Worm (Caenorhabditis elegans) whole organism, young adult: ENCODE measurements around the gene clec-143.

Experiments used
- B0035.1 ChIP-seq: sonication (generic microtip); optimal IDR thresholded peaks from 2 replicates; lab custom pipeline; 2016; ENCODE audit warnings: missing genetic modification characterization, mild to moderate bottlenecking, missing compliant biosample characterization, missing genotype, missing genetic modification reagents
- C17E4.6 ChIP-seq: fragments of 200-800 bp; sonication (Bioruptor generic); IDR thresholded peaks from 2 replicates; pipeline ENCODE4 v1.3.6; 2022; ENCODE audit warnings: missing genetic modification reagents, missing genetic modification characterization, missing compliant biosample characterization
- F10E7.11 ChIP-seq: sonication (generic microtip); optimal IDR thresholded peaks from 2 replicates; lab custom pipeline; 2017; ENCODE audit warnings: mild to moderate bottlenecking, missing genetic modification characterization, moderate library complexity, missing compliant biosample characterization
- F22D6.2 ChIP-seq: sonication (generic microtip); optimal IDR thresholded peaks from 2 replicates; lab custom pipeline; 2016; ENCODE audit warnings: mild to moderate bottlenecking, missing genetic modification characterization, missing compliant biosample characterization
- F33H1.4 ChIP-seq: fragments of 200-800 bp; sonication (Bioruptor generic); IDR thresholded peaks from 2 replicates; pipeline ENCODE4 v1.3.6; 2022; ENCODE audit warnings: missing genetic modification reagents, missing genetic modification characterization, missing compliant biosample characterization
- F37B4.10 ChIP-seq: fragments of 200-800 bp; sonication (Bioruptor generic); IDR thresholded peaks from 2 replicates; pipeline ENCODE4 v1.3.6; 2022; ENCODE audit warnings: missing genetic modification characterization, missing compliant biosample characterization
- F49E8.2 ChIP-seq: sonication (generic microtip); optimal IDR thresholded peaks from 3 replicates; lab custom pipeline; 2017; ENCODE audit warnings: missing genetic modification characterization, mild to moderate bottlenecking, missing compliant biosample characterization, antibody characterized with exemption, moderate library complexity; ENCODE audit not compliant: insufficient read depth
- F52B5.7 ChIP-seq: sonication (generic microtip); optimal IDR thresholded peaks from 2 replicates; lab custom pipeline; 2016; ENCODE audit warnings: mild to moderate bottlenecking, missing genetic modification characterization, missing compliant biosample characterization
- T07F8.4 ChIP-seq: sonication (generic microtip); optimal IDR thresholded peaks from 2 replicates; lab custom pipeline; 2016; ENCODE audit warnings: mild to moderate bottlenecking, missing genetic modification characterization, moderate library complexity, missing compliant biosample characterization
- T26A5.8 ChIP-seq: sonication (generic microtip); optimal IDR thresholded peaks from 2 replicates; lab custom pipeline; 2016; ENCODE audit warnings: missing genetic modification characterization, missing compliant biosample characterization
- Y53F4B.3 ChIP-seq: fragments of 200-800 bp; sonication (Bioruptor generic); IDR thresholded peaks from 2 replicates; pipeline ENCODE4 v1.3.6; 2022; ENCODE audit warnings: missing genetic modification reagents, missing genetic modification characterization, missing compliant biosample characterization
- Y79H2A.3 ChIP-seq: fragments of 200-800 bp; sonication (Bioruptor generic); conservative IDR thresholded peaks from 2 replicates; pipeline ENCODE4 v1.3.6; 2022; ENCODE audit warnings: missing genetic modification reagents, missing genetic modification characterization, missing compliant biosample characterization
- ZK185.1 ChIP-seq: sonication (generic microtip); optimal IDR thresholded peaks from 2 replicates; lab custom pipeline; 2016; ENCODE audit warnings: mild to moderate bottlenecking, missing genetic modification characterization, missing compliant biosample characterization; ENCODE audit not compliant: poor library complexity, severe bottlenecking
- akir-1 ChIP-seq: fragments of 200-800 bp; sonication (Bioruptor generic); optimal IDR thresholded peaks from 2 replicates; lab custom pipeline; 2018; ENCODE audit warnings: mild to moderate bottlenecking, missing genetic modification characterization, moderate library complexity, missing compliant biosample characterization
- aptf-3 ChIP-seq: fragments of 200-800 bp; sonication (Bioruptor generic); IDR thresholded peaks from 2 replicates; pipeline ENCODE4 v1.3.6; 2022; ENCODE audit warnings: missing genetic modification characterization, missing compliant biosample characterization
- attf-3 ChIP-seq: fragments of 200-800 bp; sonication (Bioruptor generic); conservative IDR thresholded peaks from 2 replicates; pipeline ENCODE4 v1.3.6; 2022; ENCODE audit warnings: missing genetic modification reagents, missing genetic modification characterization, missing compliant biosample characterization
- bed-1 ChIP-seq: fragments of 200-800 bp; sonication (Bioruptor generic); IDR thresholded peaks from 2 replicates; pipeline ENCODE4 v1.3.6; 2022; ENCODE audit warnings: missing genetic modification reagents, missing genetic modification characterization, missing compliant biosample characterization
- ccch-3 ChIP-seq: fragments of 200-800 bp; sonication (Bioruptor generic); optimal IDR thresholded peaks from 2 replicates; lab custom pipeline; 2018; ENCODE audit warnings: mild to moderate bottlenecking, missing genetic modification characterization, missing compliant biosample characterization
- ceh-100 ChIP-seq: fragments of 200-800 bp; sonication (Bioruptor generic); IDR thresholded peaks from 2 replicates; pipeline ENCODE4 v1.3.6; 2022; ENCODE audit warnings: missing genetic modification reagents, missing genetic modification characterization, missing compliant biosample characterization
- ceh-58 ChIP-seq: fragments of 200-800 bp; sonication (Bioruptor generic); IDR thresholded peaks from 2 replicates; pipeline ENCODE4 v1.3.6; 2022; ENCODE audit warnings: missing genetic modification characterization, missing compliant biosample characterization
- die-1 ChIP-seq: sonication (generic microtip); optimal IDR thresholded peaks from 2 replicates; lab custom pipeline; 2016; ENCODE audit warnings: missing genotype, mild to moderate bottlenecking, missing genetic modification characterization, missing compliant biosample characterization
- dox-1 ChIP-seq: fragments of 200-800 bp; sonication (Bioruptor generic); IDR thresholded peaks from 2 replicates; pipeline ENCODE4 v1.3.6; 2022; ENCODE audit warnings: missing genetic modification reagents, missing genetic modification characterization, missing compliant biosample characterization
- dpff-1 ChIP-seq: sonication (generic microtip); optimal IDR thresholded peaks from 2 replicates; lab custom pipeline; 2017; ENCODE audit warnings: mild to moderate bottlenecking, missing genetic modification characterization, missing compliant biosample characterization
- egrh-3 ChIP-seq: fragments of 200-800 bp; sonication (Bioruptor generic); IDR thresholded peaks from 2 replicates; pipeline ENCODE4 v1.3.6; 2022; ENCODE audit warnings: missing genetic modification reagents, missing genetic modification characterization, missing compliant biosample characterization
- ekl-4 ChIP-seq: fragments of 200-800 bp; sonication (Bioruptor generic); IDR thresholded peaks from 2 replicates; pipeline ENCODE4 v1.3.6; 2022; ENCODE audit warnings: missing genetic modification reagents, missing genetic modification characterization, missing compliant biosample characterization
- fkh-3 ChIP-seq: sonication (generic microtip); optimal IDR thresholded peaks from 2 replicates; lab custom pipeline; 2016; ENCODE audit warnings: mild to moderate bottlenecking, missing genetic modification characterization, missing compliant biosample characterization
- him-1 ChIP-seq: sonication (generic microtip); optimal IDR thresholded peaks from 2 replicates; lab custom pipeline; 2016; ENCODE audit warnings: missing genotype, missing genetic modification reagents, missing genetic modification characterization, missing compliant biosample characterization
- hlh-26 ChIP-seq: fragments of 200-800 bp; sonication (Bioruptor generic); conservative IDR thresholded peaks from 2 replicates; pipeline ENCODE4 v1.3.6; 2022; ENCODE audit warnings: missing genetic modification reagents, missing genetic modification characterization, missing compliant biosample characterization
- hmg-1.2 ChIP-seq: fragments of 200-800 bp; sonication (Bioruptor generic); IDR thresholded peaks from 2 replicates; pipeline ENCODE4 v1.3.6; 2022; ENCODE audit warnings: missing genetic modification reagents, missing genetic modification characterization, missing compliant biosample characterization
- hmg-20 ChIP-seq: fragments of 200-800 bp; sonication (Bioruptor generic); IDR thresholded peaks from 2 replicates; pipeline ENCODE4 v1.3.6; 2022; ENCODE audit warnings: missing genetic modification reagents, missing genetic modification characterization, missing compliant biosample characterization
- hsf-1 ChIP-seq: fragments of 200-800 bp; sonication (Bioruptor generic); IDR thresholded peaks from 2 replicates; pipeline ENCODE4 v1.3.6; 2022; ENCODE audit warnings: missing genetic modification reagents, missing genetic modification characterization, missing compliant biosample characterization
- lin-26 ChIP-seq: fragments of 200-800 bp; sonication (Bioruptor generic); IDR thresholded peaks from 2 replicates; pipeline ENCODE4 v1.3.6; 2022; ENCODE audit warnings: missing genetic modification reagents, missing genetic modification characterization, missing compliant biosample characterization
- lin-40 ChIP-seq: sonication (generic microtip); optimal IDR thresholded peaks from 2 replicates; lab custom pipeline; 2016; ENCODE audit warnings: missing genetic modification characterization, mild to moderate bottlenecking, missing compliant biosample characterization, missing genotype, missing genetic modification reagents
- madf-3 ChIP-seq: fragments of 200-800 bp; sonication (Bioruptor generic); IDR thresholded peaks from 2 replicates; pipeline ENCODE4 v1.3.6; 2022; ENCODE audit warnings: missing genetic modification reagents, missing genetic modification characterization, missing compliant biosample characterization
- madf-8 ChIP-seq: fragments of 200-800 bp; sonication (Bioruptor generic); conservative IDR thresholded peaks from 2 replicates; pipeline ENCODE4 v1.3.6; 2022; ENCODE audit warnings: missing genetic modification reagents, missing genetic modification characterization, missing compliant biosample characterization
- nhr-179 ChIP-seq: sonication (generic microtip); optimal IDR thresholded peaks from 2 replicates; lab custom pipeline; 2016; ENCODE audit warnings: mild to moderate bottlenecking, missing genetic modification characterization, missing compliant biosample characterization
- nhr-80 ChIP-seq: sonication (generic microtip); optimal IDR thresholded peaks from 2 replicates; lab custom pipeline; 2016; ENCODE audit warnings: missing genetic modification characterization, missing compliant biosample characterization
- pha-4 ChIP-seq: fragments of 150-350 bp; sonication (generic microtip); optimal IDR thresholded peaks from 2 replicates; lab custom pipeline; 2014; ENCODE audit warnings: missing biosample characterization, missing genetic modification reagents, missing genetic modification characterization
- rec-8 ChIP-seq, 2 experiments: sonication (generic microtip); optimal IDR thresholded peaks; 2 replicates each; lab custom pipeline; 2016; ENCODE audit warnings: mild to moderate bottlenecking in 2 of 2, missing genetic modification characterization in 2 of 2, missing genetic modification reagents in 2 of 2, missing genotype in 2 of 2, missing biosample characterization in 1 of 2, missing compliant biosample characterization in 1 of 2, moderate library complexity in 1 of 2
- repo-1 ChIP-seq: sonication (generic microtip); optimal IDR thresholded peaks from 2 replicates; lab custom pipeline; 2017; ENCODE audit warnings: mild to moderate bottlenecking, missing genetic modification characterization, missing compliant biosample characterization
- sea-2 ChIP-seq: fragments of 200-800 bp; sonication (Bioruptor generic); IDR thresholded peaks from 2 replicates; pipeline ENCODE4 v1.3.6; 2022; ENCODE audit warnings: missing genetic modification characterization, missing compliant biosample characterization
- tbx-9 ChIP-seq: sonication (generic microtip); optimal IDR thresholded peaks from 2 replicates; lab custom pipeline; 2016; ENCODE audit warnings: borderline replicate concordance, missing genetic modification characterization, inconsistent platforms, missing compliant biosample characterization
- unc-62 ChIP-seq: fragments of 150-350 bp; optimal IDR thresholded peaks from 2 replicates; lab custom pipeline; 2014; ENCODE audit warnings: missing biosample characterization, missing genetic modification reagents, missing genetic modification characterization
- xnd-1 ChIP-seq: sonication (generic microtip); optimal IDR thresholded peaks from 2 replicates; lab custom pipeline; 2016; ENCODE audit warnings: missing genotype, missing genetic modification reagents, missing genetic modification characterization, missing compliant biosample characterization
- zfh-2 ChIP-seq: fragments of 200-800 bp; sonication (Bioruptor generic); conservative IDR thresholded peaks from 2 replicates; pipeline ENCODE4 v1.3.6; 2022; ENCODE audit warnings: missing genetic modification reagents, missing genetic modification characterization, missing compliant biosample characterization
- ztf-22 ChIP-seq: fragments of 200-800 bp; sonication (Bioruptor generic); optimal IDR thresholded peaks from 2 replicates; lab custom pipeline; 2018; ENCODE audit warnings: mild to moderate bottlenecking, missing genetic modification characterization, moderate library complexity, missing compliant biosample characterization
- ztf-25 ChIP-seq: fragments of 200-800 bp; sonication (Bioruptor generic); IDR thresholded peaks from 2 replicates; pipeline ENCODE4 v1.3.6; 2022; ENCODE audit warnings: missing genetic modification reagents, missing genetic modification characterization, missing compliant biosample characterization
- ztf-26 ChIP-seq: sonication (generic microtip); optimal IDR thresholded peaks from 2 replicates; lab custom pipeline; 2017; ENCODE audit warnings: missing genetic modification characterization, missing compliant biosample characterization
- ztf-6 ChIP-seq: fragments of 200-800 bp; sonication (Bioruptor generic); IDR thresholded peaks from 2 replicates; pipeline ENCODE4 v1.3.6; 2022; ENCODE audit warnings: missing genetic modification reagents, missing genetic modification characterization, missing compliant biosample characterization

clec-143 gene

DNA sequence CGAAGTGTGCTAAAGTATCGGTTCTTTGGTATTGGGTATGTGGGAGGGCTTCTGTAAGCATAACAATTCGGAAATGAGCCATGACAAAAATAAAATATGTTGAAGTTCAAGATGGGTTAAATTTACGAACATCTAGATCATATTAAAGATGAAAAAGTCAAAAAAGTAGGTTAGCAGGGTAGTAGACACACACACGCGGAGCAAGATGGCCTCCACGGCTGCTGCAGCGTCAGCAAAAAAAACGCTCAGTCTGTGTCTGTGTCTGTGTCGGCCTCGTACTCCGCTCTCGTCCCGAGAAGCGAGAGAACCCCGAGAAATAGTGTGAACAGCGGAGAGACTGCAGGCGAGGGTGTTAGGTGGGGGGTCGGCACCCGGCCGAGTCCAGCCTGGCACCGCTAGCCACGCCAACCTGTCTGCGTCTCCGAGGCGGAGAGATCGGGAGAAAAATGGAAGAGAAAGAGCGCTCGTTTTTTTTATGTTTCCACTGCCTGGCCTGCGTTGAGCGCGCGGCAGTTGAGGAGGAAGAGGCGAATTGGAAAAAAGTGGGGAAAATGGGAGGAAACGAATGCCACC is 32.5 kb upstream of the clec-143 start, which contains the start of gene myrf-1 (continued):
- TF ChIP-seq T26A5.8 (tag; lab: Kevin White, UChicago), result no peak
- no peak for TF ChIP-seq pha-4 (tag; lab: Kevin White, UChicago)
- no peak for TF ChIP-seq ztf-22
- TF ChIP-seq ZK185.1, result peak; percentile 39
- TF ChIP-seq aptf-3 (GFP tag; lab: Robert Waterston, UW), result no peak
- TF ChIP-seq ekl-4, result peak; percentile 54; the same call in 1 of the 2 replicates
- no peak for TF ChIP-seq F49E8.2
- TF ChIP-seq F37B4.10, result no peak
- no peak for TF ChIP-seq ceh-58 (GFP tag; lab: Robert Waterston, UW)
- TF ChIP-seq F52B5.7 (tag; lab: Kevin White, UChicago), result no peak
- TF ChIP-seq hsf-1 (GFP tag; lab: Robert Waterston, UW), result no peak
- no peak for TF ChIP-seq B0035.1 (tag; lab: Kevin White, UChicago)
- TF ChIP-seq dox-1, result peak; percentile 90
- TF ChIP-seq attf-3 (GFP tag; lab: Robert Waterston, UW), result 0 out of 2 replicates have a peak, but pooled peaks have one; percentile 17
- peak; percentile 62 for TF ChIP-seq die-1 (tag; lab: Kevin White, UChicago)
- no peak for TF ChIP-seq nhr-179
- TF ChIP-seq lin-26 (GFP tag; lab: Robert Waterston, UW), result peak; percentile 79
- TF ChIP-seq hmg-1.2 (GFP tag; lab: Robert Waterston, UW), result peak; percentile 91
- TF ChIP-seq fkh-3, result no peak
- peak; percentile 40 for TF ChIP-seq hmg-20 (GFP tag; lab: Robert Waterston, UW)
- TF ChIP-seq ceh-100 (GFP tag; lab: Robert Waterston, UW), result no peak
- TF ChIP-seq zfh-2 (GFP tag; lab: Robert Waterston, UW), result peak; percentile 100
- TF ChIP-seq bed-1, result no peak
- no peak for TF ChIP-seq F10E7.11 (tag; lab: Kevin White, UChicago)
- peak; percentile 97 for TF ChIP-seq egrh-3 (GFP tag; lab: Robert Waterston, UW)
- TF ChIP-seq akir-1, result peak; percentile 21
- TF ChIP-seq xnd-1, result no peak
- no peak for TF ChIP-seq him-1
- peak; percentile 47 for TF ChIP-seq repo-1 (tag; lab: Kevin White, UChicago)
- no peak for TF ChIP-seq T07F8.4 (tag; lab: Kevin White, UChicago)
- TF ChIP-seq nhr-80 (tag; lab: Kevin White, UChicago), result peak; percentile 91
- TF ChIP-seq C17E4.6 (GFP tag; lab: Robert Waterston, UW), result no peak
- TF ChIP-seq tbx-9, result no peak
- peak; percentile 33 for TF ChIP-seq ztf-26 (tag; lab: Kevin White, UChicago)
- TF ChIP-seq dpff-1 (tag; lab: Kevin White, UChicago), result no peak
- no peak for TF ChIP-seq F33H1.4 (GFP tag; lab: Robert Waterston, UW)
- TF ChIP-seq Y53F4B.3, result no peak
- TF ChIP-seq F22D6.2, result no peak
- no peak for TF ChIP-seq unc-62 (GFP tag; lab: Kevin White, UChicago)
- TF ChIP-seq ztf-25 (GFP tag; lab: Robert Waterston, UW), result no peak
- no peak for TF ChIP-seq hlh-26
- no peak for TF ChIP-seq madf-8 (GFP tag; lab: Robert Waterston, UW)
- no peak for TF ChIP-seq sea-2 (GFP tag; lab: Robert Waterston, UW)
- no peak for TF ChIP-seq rec-8 (tag; optimal IDR thresholded peaks at IDR 0.05; lab: Kevin White, UChicago)
- no peak for TF ChIP-seq Y79H2A.3 (GFP tag; lab: Robert Waterston, UW)
- no peak; the same call in 1 of the 2 replicates for TF ChIP-seq madf-3
- peak; percentile 73 for TF ChIP-seq lin-40 (tag; lab: Kevin White, UChicago)
- TF ChIP-seq ztf-6 (GFP tag; lab: Robert Waterston, UW), result no peak
- no peak for TF ChIP-seq ccch-3 (GFP tag; lab: Kevin White, UChicago)
